Worm (Caenorhabditis elegans): ENCODE results near the gene B0310.3.

Gene B0310.3

DNA sequence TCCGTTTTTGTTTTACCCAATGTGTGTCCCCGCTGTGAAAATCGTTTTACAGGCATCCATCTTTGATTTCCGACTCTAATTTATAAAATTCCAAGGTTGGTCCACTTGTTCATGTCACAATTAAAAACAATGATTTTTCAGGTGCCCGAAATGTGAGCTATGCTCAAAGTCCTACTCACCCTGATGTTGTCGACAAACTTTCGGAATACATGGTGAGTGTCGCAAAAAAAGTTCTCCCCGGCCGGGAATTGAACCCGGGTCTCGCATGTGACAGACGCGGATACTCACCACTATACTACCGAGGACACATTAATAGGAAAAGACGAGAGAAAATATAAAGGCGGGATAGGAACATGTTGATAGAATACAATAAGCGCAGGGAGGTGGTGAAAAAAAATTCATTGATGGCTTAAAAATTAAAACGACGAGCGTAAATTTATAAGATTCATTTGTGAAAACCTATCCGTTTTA, 31.1 kb downstream of the B0310.3 start, which contains the start of gene egl-17 (continued):
- TF ChIP-seq tlp-1 (tag; optimal IDR thresholded peaks at IDR 0.05) (no peak), ceh-88 (GFP tag; IDR thresholded peaks at IDR 0.05) (peak; percentile 48; the same call in 1 of the 2 replicates), sptf-1 (tag; optimal IDR thresholded peaks at IDR 0.05) (no peak), fkh-10 (GFP tag; optimal IDR thresholded peaks at IDR 0.05) (peak; percentile 37), nhr-47 (tag; optimal IDR thresholded peaks at IDR 0.05) (peak; percentile 78), C16A3.4 (tag; optimal IDR thresholded peaks at IDR 0.05) (peak; percentile 70), blmp-1 (tag; optimal IDR thresholded peaks at IDR 0.05) (no peak), lin-13 (GFP tag; optimal IDR thresholded peaks at IDR 0.05) (no peak), swsn-7 (tag; optimal IDR thresholded peaks at IDR 0.05) (peak; percentile 65), nhr-77 (tag; optimal IDR thresholded peaks at IDR 0.05) (peak; percentile 23), hlh-4 (tag; optimal IDR thresholded peaks at IDR 0.05) (no peak), nhr-11 (tag; optimal IDR thresholded peaks at IDR 0.05) (no peak), elt-2 (tag; optimal IDR thresholded peaks at IDR 0.05) (peak; percentile 36), zip-4 (GFP tag; optimal IDR thresholded peaks at IDR 0.05) (no peak), aha-1 (tag; optimal IDR thresholded peaks at IDR 0.05) (no peak), dsc-1 (tag; optimal IDR thresholded peaks at IDR 0.05) (peak; percentile 86), Y116A8C.19 (tag; optimal IDR thresholded peaks at IDR 0.05; ENCODE audit: borderline replicate concordance) (no peak), xbp-1 (tag; optimal IDR thresholded peaks at IDR 0.05) (peak; percentile 44), nhr-237 (tag; optimal IDR thresholded peaks at IDR 0.05) (no peak), lin-15B (tag; optimal IDR thresholded peaks at IDR 0.05) (no peak), lsy-2 (tag; optimal IDR thresholded peaks at IDR 0.05) (peak in 1 of 2 experiments; percentile 50), sup-37 (GFP tag; optimal IDR thresholded peaks at IDR 0.05) (no peak), snu-23 (GFP tag; optimal IDR thresholded peaks at IDR 0.05) (peak; percentile 86), ceh-90 (tag; optimal IDR thresholded peaks at IDR 0.05) (no peak), mdl-1 (tag; optimal IDR thresholded peaks at IDR 0.05) (peak in 1 of 2 experiments; percentile 54), nhr-28 (tag; optimal IDR thresholded peaks at IDR 0.05) (no peak), efl-1 (optimal IDR thresholded peaks at IDR 0.05) (peak; percentile 17 to 35), efl-1 (GFP tag; optimal IDR thresholded peaks at IDR 0.05 in 1 of 2) (peak; percentile 15 to 90), tbx-2 (tag; optimal IDR thresholded peaks at IDR 0.05) (peak; percentile 45), snpc-4 (tag; optimal IDR thresholded peaks at IDR 0.05) (peak; percentile 53), unc-62 (GFP tag; optimal IDR thresholded peaks at IDR 0.05) (no peak), alr-1 (tag; optimal IDR thresholded peaks at IDR 0.05; ENCODE audit: borderline replicate concordance) (no peak), ztf-4 (tag; optimal IDR thresholded peaks at IDR 0.05) (no peak)

DNA sequence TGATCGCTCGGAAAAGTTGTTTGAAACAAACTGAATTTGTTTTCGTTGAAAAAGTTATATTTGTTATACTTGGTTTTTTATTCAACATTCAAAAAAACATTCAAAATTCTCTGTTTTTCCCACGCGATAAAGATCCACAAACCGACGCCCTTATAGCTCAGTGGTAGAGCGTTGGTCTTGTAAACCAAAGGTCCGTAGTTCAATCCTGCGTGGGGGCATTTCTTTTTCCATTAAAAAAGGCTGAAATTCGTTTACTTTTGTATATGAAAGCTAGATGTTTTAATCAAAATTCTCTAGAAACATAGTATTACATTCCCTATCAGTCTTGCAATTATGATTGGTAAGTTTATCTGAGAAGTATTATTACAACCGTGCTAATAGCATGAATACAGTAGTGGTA, 33.1 kb downstream of the B0310.3 start:
- peak; percentile 28 for TF ChIP-seq alr-1 (tag; optimal IDR thresholded peaks at IDR 0.05; ENCODE audit: borderline replicate concordance)
- no peak for TF ChIP-seq ztf-11 (tag; optimal IDR thresholded peaks at IDR 0.05)

DNA sequence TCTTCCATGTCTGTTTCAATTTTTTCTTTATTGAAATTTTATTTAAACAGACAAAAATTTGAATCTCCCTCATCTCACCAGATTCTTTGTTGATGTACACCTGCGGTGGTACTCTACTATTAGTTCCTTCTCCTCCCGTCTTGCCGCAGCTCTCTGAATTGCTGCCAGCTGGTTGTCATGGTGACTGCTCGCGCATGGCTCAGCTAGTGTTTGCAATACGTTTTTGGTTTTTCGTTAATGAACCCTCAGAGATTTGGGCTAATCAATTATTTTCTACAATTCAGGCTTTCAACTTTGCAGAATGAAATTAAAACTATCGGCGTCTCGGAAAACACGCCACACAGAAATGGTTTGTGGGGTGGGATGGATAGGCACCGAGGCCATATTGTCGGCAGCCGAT, 39.6 kb downstream of the B0310.3 start, which contains the start of gene che-2:
Gene che-2 (plus strand): TSS at position 301 of the 400 bp plus-strand sequence.
- TF ChIP-seq fkh-8 (tag; optimal IDR thresholded peaks at IDR 0.05) (peak; percentile 50), ceh-82 (tag; optimal IDR thresholded peaks at IDR 0.05) (no peak), skn-1 (tag; optimal IDR thresholded peaks at IDR 0.05) (peak; percentile 6)

DNA sequence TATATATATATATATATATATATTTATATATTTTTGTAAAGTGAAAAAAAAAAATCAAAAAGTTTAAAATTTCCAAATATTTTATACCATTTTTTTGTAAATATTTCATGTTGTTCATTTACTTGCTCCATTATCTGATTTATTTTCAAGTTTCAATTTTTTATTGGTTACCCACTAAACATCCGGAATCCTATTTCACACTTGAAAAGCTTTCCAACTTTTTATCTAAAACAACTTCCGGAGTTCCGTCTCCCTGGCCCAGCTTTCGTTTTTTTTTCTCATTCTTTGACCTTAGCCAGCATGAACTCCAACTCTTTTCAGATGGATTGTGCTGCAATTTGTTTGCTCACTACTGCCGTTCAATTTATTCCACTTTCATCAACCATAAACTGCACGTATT, 44.5 kb downstream of the B0310.3 start, which contains the start of gene F38G1.3:
Gene F38G1.3 (plus strand): TSS at position 301 of the 400 bp plus-strand sequence.
- no peak for TF ChIP-seq grh-1 (GFP tag; IDR thresholded peaks at IDR 0.05)
- TF ChIP-seq irx-1 (tag; optimal IDR thresholded peaks at IDR 0.05), result no peak
- no peak for TF ChIP-seq nhr-76 (tag; optimal IDR thresholded peaks at IDR 0.05)
- TF ChIP-seq pax-3 (tag; optimal IDR thresholded peaks at IDR 0.05), result no peak
- no peak for TF ChIP-seq hlh-17 (GFP tag; optimal IDR thresholded peaks at IDR 0.05; ENCODE audit: borderline replicate concordance)
- no peak for TF ChIP-seq C16A3.4 (tag; optimal IDR thresholded peaks at IDR 0.05)
- TF ChIP-seq F16B12.6 (tag; optimal IDR thresholded peaks at IDR 0.05), result no peak
